Fruit fly (Drosophila melanogaster) S2 (cell line): ENCODE measurements around the gene Fdh.

Experiments
- CG8478 ChIP-seq: fragments of >200 bp; optimal IDR thresholded peaks from 2 replicates; lab custom pipeline; 2018
- CTCF ChIP-seq, 2 experiments: fragments of >200 bp; optimal IDR thresholded peaks; 2 replicates each; lab custom pipeline; 2018

DNA sequence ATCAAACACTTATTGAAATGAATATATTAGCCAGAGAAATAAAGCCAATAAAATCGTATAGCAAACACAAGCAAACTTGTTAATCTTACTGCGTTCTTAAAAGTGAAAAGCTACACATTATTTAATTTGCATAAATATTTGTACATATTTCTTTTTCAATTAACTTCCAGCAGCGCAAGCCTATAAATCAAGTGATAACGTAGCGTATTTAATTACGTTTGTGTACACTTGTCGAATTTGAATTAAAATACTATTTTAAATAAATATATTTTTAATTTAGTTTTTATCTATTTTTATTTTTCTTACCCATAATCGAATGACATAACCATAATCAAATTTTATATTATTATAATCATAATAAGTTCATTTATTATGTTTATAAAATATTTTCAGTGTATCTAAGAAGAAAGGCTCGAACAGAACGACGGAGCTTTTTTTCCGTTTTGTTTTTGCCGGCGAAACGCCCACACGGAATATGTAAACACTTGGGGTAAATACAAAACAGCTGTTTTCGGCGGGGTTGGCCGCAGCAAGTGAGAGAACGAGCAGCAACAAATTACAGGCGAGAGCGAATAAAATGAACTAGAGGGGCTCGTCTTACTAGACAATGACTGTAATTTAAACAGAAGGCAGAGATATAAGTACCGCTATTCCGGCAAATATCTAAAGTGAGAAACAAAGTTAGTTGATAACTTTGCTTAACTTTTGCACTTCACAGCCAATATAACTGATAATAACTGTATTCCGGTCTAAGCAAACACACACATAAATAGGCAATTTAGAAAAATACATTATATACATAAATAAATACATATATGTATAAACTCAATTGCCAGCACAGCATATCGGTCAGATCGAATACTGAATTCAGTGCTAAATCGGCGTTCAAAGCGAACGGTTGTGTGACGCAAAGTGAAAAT is 3.6 kb upstream of the Fdh start, which contains the start of gene Sodh2:
- TF ChIP-seq CG8478 (lab: Kevin White, UChicago) = no peak
- no peak for TF ChIP-seq CTCF (optimal IDR thresholded peaks at IDR 0.05; lab: Kevin White, UChicago)
